Fruit fly (Drosophila melanogaster) whole organism, embryonic: ENCODE measurements around the gene CaMKI.

Source experiments
- CG10462 ChIP-seq: fragments of 200-800 bp; sonication (Bioruptor generic); optimal IDR thresholded peaks from 2 replicates; lab custom pipeline; 2016; ENCODE audit warnings: missing biosample characterization, missing genetic modification characterization
- CG10979 ChIP-seq: fragments of 200-800 bp; sonication (Bioruptor generic); optimal IDR thresholded peaks from 2 replicates; lab custom pipeline; 2018; ENCODE audit warnings: missing biosample characterization, mild to moderate bottlenecking, missing genetic modification characterization, moderate library complexity
- CG11696 ChIP-seq: fragments of 200-800 bp; sonication (Bioruptor generic); IDR thresholded peaks from 2 replicates; pipeline ENCODE4 v1.3.6; 2022; ENCODE audit warnings: missing biosample characterization, missing genetic modification characterization
- CG13123 ChIP-seq: fragments of 200-800 bp; sonication (Bioruptor generic); optimal IDR thresholded peaks from 2 replicates; lab custom pipeline; 2016; ENCODE audit warnings: missing biosample characterization, missing genetic modification characterization
- CG17568 ChIP-seq: fragments of 200-800 bp; sonication (Bioruptor generic); optimal IDR thresholded peaks from 2 replicates; lab custom pipeline; 2018; ENCODE audit warnings: missing biosample characterization, mild to moderate bottlenecking, missing genetic modification characterization, moderate library complexity
- CG17912 ChIP-seq: fragments of 200-800 bp; sonication (Bioruptor generic); optimal IDR thresholded peaks from 2 replicates; lab custom pipeline; 2018; ENCODE audit warnings: missing biosample characterization, mild to moderate bottlenecking, missing genetic modification characterization
- CG18476 ChIP-seq: fragments of 200-800 bp; sonication (Bioruptor generic); optimal IDR thresholded peaks from 2 replicates; lab custom pipeline; 2016; ENCODE audit warnings: missing biosample characterization, mild to moderate bottlenecking, missing genetic modification characterization
- CG18599 ChIP-seq: fragments of 200-800 bp; sonication (Bioruptor generic); optimal IDR thresholded peaks from 3 replicates; lab custom pipeline; 2017; ENCODE audit warnings: missing biosample characterization, missing genetic modification characterization, mild to moderate bottlenecking, moderate library complexity, missing genetic modification reagents
- CG18619 ChIP-seq: fragments of 200-800 bp; sonication (Bioruptor generic); optimal IDR thresholded peaks from 3 replicates; lab custom pipeline; 2017; ENCODE audit warnings: missing biosample characterization, mild to moderate bottlenecking, missing genetic modification characterization
- CG2120 ChIP-seq: fragments of 200-800 bp; sonication (Bioruptor generic); optimal IDR thresholded peaks from 3 replicates; lab custom pipeline; 2016; ENCODE audit warnings: missing biosample characterization, missing genetic modification characterization
- CG32772 ChIP-seq: fragments of 200-800 bp; sonication (Bioruptor generic); IDR thresholded peaks from 2 replicates; pipeline ENCODE4 v1.3.6; 2022; ENCODE audit warnings: missing biosample characterization, missing genetic modification characterization
- CG3838 ChIP-seq: fragments of 200-800 bp; sonication (Bioruptor generic); optimal IDR thresholded peaks from 3 replicates; lab custom pipeline; 2016; ENCODE audit warnings: missing biosample characterization, missing genetic modification characterization
- CG6254 ChIP-seq: fragments of 200-800 bp; sonication (Bioruptor generic); optimal IDR thresholded peaks from 3 replicates; lab custom pipeline; 2017; ENCODE audit warnings: mild to moderate bottlenecking, missing biosample characterization, missing genetic modification reagents, missing genetic modification characterization
- CG6791 ChIP-seq: fragments of 200-800 bp; sonication (Bioruptor generic); IDR thresholded peaks from 3 replicates; pipeline ENCODE4 v1.3.6; 2022; ENCODE audit warnings: missing biosample characterization, missing genetic modification characterization; ENCODE audit not compliant: partially characterized antibody
- CG7271 ChIP-seq: fragments of 200-800 bp; sonication (Bioruptor generic); optimal IDR thresholded peaks from 2 replicates; lab custom pipeline; 2018; ENCODE audit warnings: missing biosample characterization, mild to moderate bottlenecking, missing genetic modification characterization, moderate library complexity
- CG7786 ChIP-seq: fragments of 200-800 bp; sonication (Bioruptor generic); optimal IDR thresholded peaks from 2 replicates; lab custom pipeline; 2016; ENCODE audit warnings: missing biosample characterization, missing genetic modification characterization
- CG8765 ChIP-seq: fragments of 200-800 bp; sonication (Bioruptor generic); IDR thresholded peaks from 2 replicates; pipeline ENCODE4 v1.3.6; 2022; ENCODE audit warnings: missing biosample characterization, missing genetic modification characterization
- CG9876 ChIP-seq: fragments of 200-800 bp; sonication (Bioruptor generic); optimal IDR thresholded peaks from 2 replicates; lab custom pipeline; 2016; ENCODE audit warnings: missing biosample characterization, missing genetic modification characterization
- CoRest ChIP-seq: fragments of 200-800 bp; sonication (Bioruptor generic); optimal IDR thresholded peaks from 3 replicates; lab custom pipeline; 2018; ENCODE audit warnings: missing biosample characterization, mild to moderate bottlenecking, missing genetic modification characterization, moderate library complexity
- Dip2 ChIP-seq: fragments of 200-800 bp; sonication (Bioruptor generic); IDR thresholded peaks from 2 replicates; pipeline ENCODE4 v1.3.6; 2022; ENCODE audit warnings: missing biosample characterization, missing genetic modification characterization
- Gug ChIP-seq: fragments of 200-800 bp; sonication (Bioruptor generic); IDR thresholded peaks from 4 replicates; pipeline ENCODE4 v1.3.6; 2022; ENCODE audit warnings: missing biosample characterization, missing genetic modification characterization
- HLH54F ChIP-seq: fragments of 200-800 bp; sonication (Bioruptor generic); optimal IDR thresholded peaks from 3 replicates; lab custom pipeline; 2016; ENCODE audit warnings: missing biosample characterization, missing genetic modification characterization
- Hey ChIP-seq: fragments of 200-800 bp; sonication (Bioruptor generic); optimal IDR thresholded peaks from 3 replicates; lab custom pipeline; 2018; ENCODE audit warnings: missing biosample characterization, mild to moderate bottlenecking, missing genetic modification characterization
- HmgZ ChIP-seq: fragments of 200-800 bp; sonication (Bioruptor generic); optimal IDR thresholded peaks from 2 replicates; lab custom pipeline; 2018; ENCODE audit warnings: missing biosample characterization, mild to moderate bottlenecking, missing genetic modification characterization
- MTF-1 ChIP-seq: fragments of 200-800 bp; sonication (Bioruptor generic); optimal IDR thresholded peaks from 2 replicates; lab custom pipeline; 2018; ENCODE audit warnings: missing biosample characterization, mild to moderate bottlenecking, missing genetic modification characterization, borderline replicate concordance
- NC2α ChIP-seq: fragments of 200-800 bp; sonication (Bioruptor generic); optimal IDR thresholded peaks from 2 replicates; lab custom pipeline; 2016; ENCODE audit warnings: missing biosample characterization, missing genetic modification characterization
- Nf-YC ChIP-seq: fragments of 200-800 bp; optimal IDR thresholded peaks from 3 replicates; lab custom pipeline; 2019; ENCODE audit warnings: missing biosample characterization, mild to moderate bottlenecking, missing genetic modification characterization, moderate library complexity
- Oli ChIP-seq: fragments of 200-800 bp; sonication (Bioruptor generic); optimal IDR thresholded peaks from 2 replicates; lab custom pipeline; 2018; ENCODE audit warnings: missing biosample characterization, mild to moderate bottlenecking, missing genetic modification characterization, moderate library complexity
- Scr ChIP-seq: fragments of 200-800 bp; sonication (Bioruptor generic); IDR thresholded peaks from 2 replicates; pipeline ENCODE4 v1.3.6; 2022; ENCODE audit warnings: missing biosample characterization, missing genetic modification characterization; ENCODE audit not compliant: partially characterized antibody
- YL-1 ChIP-seq: fragments of 200-800 bp; sonication (Bioruptor generic); optimal IDR thresholded peaks from 3 replicates; lab custom pipeline; 2017; ENCODE audit warnings: missing biosample characterization, mild to moderate bottlenecking, missing genetic modification characterization
- ase ChIP-seq: fragments of 200-800 bp; sonication (Bioruptor generic); IDR thresholded peaks from 3 replicates; pipeline ENCODE4 v1.3.6; 2022; ENCODE audit warnings: missing biosample characterization, missing genetic modification characterization
- bcd ChIP-seq: fragments of 200-800 bp; sonication (Bioruptor generic); optimal IDR thresholded peaks from 2 replicates; lab custom pipeline; 2017; ENCODE audit warnings: missing biosample characterization, mild to moderate bottlenecking, missing genetic modification characterization
- dan ChIP-seq: fragments of 200-800 bp; sonication (Bioruptor generic); IDR thresholded peaks from 2 replicates; pipeline ENCODE4 v1.3.6; 2022; ENCODE audit warnings: missing biosample characterization, missing genetic modification characterization
- ftz-f1 ChIP-seq: fragments of 200-800 bp; sonication (Bioruptor generic); optimal IDR thresholded peaks from 2 replicates; lab custom pipeline; 2016; ENCODE audit warnings: missing biosample characterization, missing genetic modification characterization
- hb ChIP-seq: fragments of 200-800 bp; sonication (Bioruptor generic); IDR thresholded peaks from 3 replicates; pipeline ENCODE4 v1.3.6; 2022; ENCODE audit warnings: missing biosample characterization, missing genetic modification characterization; ENCODE audit not compliant: partially characterized antibody
- hbn ChIP-seq: fragments of 200-800 bp; sonication (Bioruptor generic); IDR thresholded peaks from 2 replicates; pipeline ENCODE4 v1.3.6; 2022; ENCODE audit warnings: missing biosample characterization, missing genetic modification characterization; ENCODE audit not compliant: partially characterized antibody
- nau ChIP-seq: fragments of 200-800 bp; sonication (Bioruptor generic); optimal IDR thresholded peaks from 3 replicates; lab custom pipeline; 2017; ENCODE audit warnings: missing biosample characterization, mild to moderate bottlenecking, missing genetic modification characterization, missing genetic modification reagents
- oc ChIP-seq: fragments of 200-800 bp; sonication (Bioruptor generic); optimal IDR thresholded peaks from 2 replicates; lab custom pipeline; 2018; ENCODE audit warnings: missing biosample characterization, mild to moderate bottlenecking, missing genetic modification characterization, moderate library complexity
- onecut ChIP-seq: fragments of 200-800 bp; sonication (Bioruptor generic); IDR thresholded peaks from 2 replicates; pipeline ENCODE4 v1.3.6; 2022; ENCODE audit warnings: missing biosample characterization, missing genetic modification characterization
- ranshi ChIP-seq: fragments of 200-800 bp; sonication (Bioruptor generic); IDR thresholded peaks from 2 replicates; pipeline ENCODE4 v1.3.6; 2022; ENCODE audit warnings: missing biosample characterization, missing genetic modification characterization
- row ChIP-seq: fragments of 200-800 bp; sonication (Bioruptor generic); IDR thresholded peaks from 3 replicates; pipeline ENCODE4 v1.3.6; 2022; ENCODE audit warnings: missing biosample characterization, missing genetic modification characterization
- schlank ChIP-seq: fragments of 200-800 bp; sonication (Bioruptor generic); optimal IDR thresholded peaks from 2 replicates; lab custom pipeline; 2018; ENCODE audit warnings: missing biosample characterization, mild to moderate bottlenecking, missing genetic modification characterization
- slbo ChIP-seq: fragments of 200-800 bp; sonication (Bioruptor generic); IDR thresholded peaks from 2 replicates; pipeline ENCODE4 v1.3.6; 2022; ENCODE audit warnings: missing biosample characterization, missing genetic modification characterization
- ssp ChIP-seq: fragments of 200-800 bp; sonication (Bioruptor generic); IDR thresholded peaks from 2 replicates; pipeline ENCODE4 v1.3.6; 2022; ENCODE audit warnings: missing biosample characterization, missing genetic modification characterization
- stc ChIP-seq: fragments of 200-800 bp; sonication (Bioruptor generic); IDR thresholded peaks from 2 replicates; pipeline ENCODE4 v1.3.6; 2022; ENCODE audit warnings: missing biosample characterization, missing genetic modification characterization
- tin ChIP-seq: fragments of 200-800 bp; sonication (Bioruptor generic); optimal IDR thresholded peaks from 3 replicates; lab custom pipeline; 2016; ENCODE audit warnings: missing biosample characterization, missing genetic modification characterization
- tio ChIP-seq: fragments of 200-800 bp; sonication (Bioruptor generic); optimal IDR thresholded peaks from 2 replicates; lab custom pipeline; 2017; ENCODE audit warnings: missing biosample characterization, missing genetic modification characterization, inconsistent platforms
- trem ChIP-seq: fragments of 200-800 bp; optimal IDR thresholded peaks from 3 replicates; lab custom pipeline; 2019; ENCODE audit warnings: missing biosample characterization, mild to moderate bottlenecking, missing genetic modification characterization, moderate library complexity
- usp ChIP-seq: fragments of >200 bp; optimal IDR thresholded peaks from 2 replicates; lab custom pipeline; 2017; ENCODE audit warnings: missing biosample characterization, missing genetic modification characterization
- vvl ChIP-seq: fragments of 200-800 bp; sonication (Bioruptor generic); IDR thresholded peaks from 2 replicates; pipeline ENCODE4 v1.3.6; 2022; ENCODE audit warnings: missing biosample characterization, missing genetic modification characterization

Gene CaMKI

DNA sequence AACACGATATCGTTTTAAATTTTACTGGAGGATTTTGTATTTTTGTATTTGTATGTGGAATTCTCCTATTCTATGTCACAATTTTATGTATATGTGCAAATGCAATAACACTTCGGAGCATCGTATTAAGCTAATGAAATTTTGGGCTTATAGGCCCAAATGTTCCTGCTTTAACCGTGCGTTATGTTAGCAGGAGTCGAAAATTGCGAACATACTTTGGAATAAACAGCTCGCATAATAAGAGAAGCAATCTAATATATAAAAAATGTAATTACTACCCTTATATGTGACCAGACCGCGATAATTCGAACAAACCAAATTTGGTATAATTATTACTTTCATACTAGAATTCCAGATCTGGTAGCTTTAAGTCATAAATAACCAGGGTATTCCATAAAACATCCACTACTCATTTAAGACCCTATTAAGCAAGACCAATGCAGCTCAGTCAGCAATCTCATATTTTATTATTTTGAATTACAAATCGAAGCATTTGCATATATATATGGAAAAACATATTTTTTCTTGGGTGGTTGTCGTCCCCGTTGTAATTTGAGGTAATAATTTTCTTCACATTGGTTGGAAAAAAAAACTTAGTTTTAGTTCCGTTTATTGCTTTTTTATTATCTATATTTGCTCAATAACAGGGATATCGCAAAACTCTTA is 1.6 kb upstream of the CaMKI start, which contains the start of gene lgs (continued):
- TF ChIP-seq YL-1 (GFP tag; lab: Kevin White, UChicago) (peak; percentile 71), CG18619 (no peak), bcd (GFP tag; lab: Kevin White, UChicago) (no peak), ase (GFP tag; lab: Robert Waterston, UW) (no peak), tin (GFP tag; lab: Kevin White, UChicago) (no peak), Hey (no peak), CG18599 (GFP tag; lab: Kevin White, UChicago) (no peak), row (GFP tag; lab: Robert Waterston, UW) (peak; percentile 80), vvl (no peak), CoRest (peak; percentile 42), tio (GFP tag; lab: Kevin White, UChicago) (no peak), NC2α (GFP tag; lab: Kevin White, UChicago) (no peak), CG10462 (no peak), CG10979 (peak; percentile 21), nau (no peak), hb (no peak), CG9876 (GFP tag; lab: Kevin White, UChicago) (no peak), ranshi (GFP tag; lab: Robert Waterston, UW) (no peak), hbn (GFP tag; lab: Robert Waterston, UW) (no peak), CG6254 (GFP tag; lab: Kevin White, UChicago) (peak; percentile 1), CG17912 (GFP tag; lab: Kevin White, UChicago) (no peak), stc (GFP tag; lab: Robert Waterston, UW) (no peak), CG7271 (tag; lab: Kevin White, UChicago) (no peak), Nf-YC (tag; lab: Kevin White, UChicago) (no peak), HLH54F (GFP tag; lab: Kevin White, UChicago) (no peak), CG32772 (GFP tag; lab: Robert Waterston, UW) (no peak), MTF-1 (no peak), CG3838 (GFP tag; lab: Kevin White, UChicago) (no peak), schlank (no peak), HmgZ (tag; lab: Kevin White, UChicago) (peak; percentile 11), dan (GFP tag; lab: Robert Waterston, UW) (no peak), Gug (GFP tag; lab: Robert Waterston, UW) (no peak; the same call in 3 of the 4 replicates), usp (GFP tag; lab: Kevin White, UChicago) (no peak), Scr (GFP tag; lab: Robert Waterston, UW) (no peak), CG7786 (GFP tag; lab: Kevin White, UChicago) (peak; percentile 3), ftz-f1 (GFP tag; lab: Kevin White, UChicago) (no peak), onecut (peak; percentile 31; the same call in 1 of the 2 replicates), oc (no peak), Dip2 (no peak), CG13123 (GFP tag; lab: Kevin White, UChicago) (no peak), CG17568 (GFP tag; lab: Kevin White, UChicago) (peak; percentile 15), trem (tag; lab: Kevin White, UChicago) (peak; percentile 21), CG18476 (peak; percentile 3), CG6791 (GFP tag; lab: Robert Waterston, UW) (no peak), ssp (GFP tag; lab: Robert Waterston, UW) (peak; percentile 92), Oli (tag; lab: Kevin White, UChicago) (no peak), slbo (no peak; the same call in 1 of the 2 replicates), CG11696 (no peak), CG2120 (GFP tag; lab: Kevin White, UChicago) (peak; percentile 58), CG8765 (GFP tag; lab: Robert Waterston, UW) (no peak)
